Worm (Caenorhabditis elegans) whole organism, L4/young adult: ENCODE data around the gene twk-49.

Source experiments
- dao-5 ChIP-seq: sonication (generic microtip); optimal IDR thresholded peaks from 2 replicates; lab custom pipeline; 2016; ENCODE audit warnings: missing genotype, missing genetic modification characterization, moderate library complexity, missing compliant biosample characterization
- him-1 ChIP-seq: sonication (generic microtip); optimal IDR thresholded peaks from 2 replicates; lab custom pipeline; 2016; ENCODE audit warnings: missing genotype, missing genetic modification reagents, missing genetic modification characterization, missing compliant biosample characterization

- TF ChIP-seq him-1 (tag; lab: Kevin White, UChicago) (no peak), dao-5 (no peak)
These were observed at the start of gene twk-49 for ce11 chrII:6499067-6499466.
